Fruit fly (Drosophila melanogaster) whole organism, embryonic: ENCODE measurements around the gene Send2.

ENCODE experiments used
- Awh ChIP-seq: fragments of 200-800 bp; sonication (Bioruptor generic); IDR thresholded peaks from 2 replicates; pipeline ENCODE4, ENCODE4 v1.3.6; 2022; ENCODE audit warnings: missing biosample characterization, missing genetic modification characterization
- CG10366 ChIP-seq: fragments of 200-800 bp; sonication (Bioruptor generic); IDR thresholded peaks from 2 replicates; pipeline ENCODE4 v1.3.6; 2022; ENCODE audit warnings: missing biosample characterization, missing genetic modification characterization
- CG10654 ChIP-seq: fragments of 200-800 bp; sonication (Bioruptor generic); optimal IDR thresholded peaks from 2 replicates; lab custom pipeline; 2016; ENCODE audit warnings: missing biosample characterization, missing genetic modification characterization
- CG11504 ChIP-seq: fragments of 200-800 bp; sonication (Bioruptor generic); optimal IDR thresholded peaks from 3 replicates; lab custom pipeline; 2019; ENCODE audit warnings: missing biosample characterization, mild to moderate bottlenecking, missing genetic modification characterization, moderate library complexity
- CG13775 ChIP-seq: fragments of 200-800 bp; sonication (Bioruptor generic); optimal IDR thresholded peaks from 3 replicates; lab custom pipeline; 2017; ENCODE audit warnings: missing biosample characterization, mild to moderate bottlenecking, missing genetic modification characterization
- CG2116 ChIP-seq: fragments of 200-800 bp; sonication (Bioruptor generic); optimal IDR thresholded peaks from 3 replicates; lab custom pipeline; 2018; ENCODE audit warnings: missing biosample characterization, mild to moderate bottlenecking, missing genetic modification characterization
- CG4404 ChIP-seq: fragments of 200-800 bp; sonication (Bioruptor generic); IDR thresholded peaks from 2 replicates; pipeline ENCODE4 v1.3.6; 2022; ENCODE audit warnings: missing biosample characterization, missing genetic modification characterization
- CG6654 ChIP-seq: fragments of 200-800 bp; sonication (Bioruptor generic); optimal IDR thresholded peaks from 2 replicates; lab custom pipeline; 2017; ENCODE audit warnings: missing biosample characterization, mild to moderate bottlenecking, missing genetic modification characterization
- CG8281 ChIP-seq: fragments of 200-800 bp; sonication (Bioruptor generic); optimal IDR thresholded peaks from 2 replicates; lab custom pipeline; 2018; ENCODE audit warnings: missing biosample characterization, mild to moderate bottlenecking, missing genetic modification characterization, moderate library complexity
- CG8388 ChIP-seq: fragments of 200-800 bp; sonication (Bioruptor generic); optimal IDR thresholded peaks from 2 replicates; lab custom pipeline; 2019; ENCODE audit warnings: missing biosample characterization, mild to moderate bottlenecking, missing genetic modification characterization, moderate library complexity
- Dfd ChIP-seq, 2 experiments: fragments of >200 bp; optimal IDR thresholded peaks; 2 replicates each; lab custom pipeline; 2017; ENCODE audit warnings: missing biosample characterization in 2 of 2, missing genetic modification characterization in 2 of 2
- Drgx ChIP-seq: fragments of 200-800 bp; sonication (Bioruptor generic); IDR thresholded peaks from 2 replicates; pipeline ENCODE4 v1.3.6; 2022; ENCODE audit warnings: missing biosample characterization, missing genetic modification characterization
- Fer1 ChIP-seq: fragments of 200-800 bp; sonication (Bioruptor generic); optimal IDR thresholded peaks from 2 replicates; lab custom pipeline; 2017; ENCODE audit warnings: missing biosample characterization, mild to moderate bottlenecking, missing genetic modification characterization
- Fer2 ChIP-seq: fragments of 200-800 bp; sonication (Bioruptor generic); optimal IDR thresholded peaks from 2 replicates; lab custom pipeline; 2018; ENCODE audit warnings: missing biosample characterization, mild to moderate bottlenecking, missing genetic modification characterization, moderate library complexity
- HLH3B ChIP-seq: fragments of 200-800 bp; sonication (Bioruptor generic); IDR thresholded peaks from 2 replicates; pipeline ENCODE4 v1.3.6; 2022; ENCODE audit warnings: missing biosample characterization, missing genetic modification characterization
- HLHmδ ChIP-seq: fragments of 200-800 bp; sonication (Bioruptor generic); optimal IDR thresholded peaks from 2 replicates; lab custom pipeline; 2018; ENCODE audit warnings: missing biosample characterization, mild to moderate bottlenecking, missing genetic modification characterization, moderate library complexity
- Hr3 ChIP-seq: fragments of 200-800 bp; sonication (Bioruptor generic); optimal IDR thresholded peaks from 3 replicates; lab custom pipeline; 2016; ENCODE audit warnings: missing biosample characterization, missing genetic modification characterization
- MESR4 ChIP-seq: fragments of 200-800 bp; sonication (Bioruptor generic); optimal IDR thresholded peaks from 2 replicates; lab custom pipeline; 2018; ENCODE audit warnings: missing biosample characterization, mild to moderate bottlenecking, missing genetic modification characterization, moderate library complexity
- Med ChIP-seq: fragments of 200-800 bp; sonication (Bioruptor generic); peaks from one replicate; lab custom pipeline; 2016; ENCODE audit warnings: missing biosample characterization, missing genetic modification characterization, mild to moderate bottlenecking, inconsistent platforms, moderate library complexity
- NFAT ChIP-seq: fragments of 200-800 bp; sonication (Bioruptor generic); IDR thresholded peaks from 2 replicates; pipeline ENCODE4 v1.3.6; 2022; ENCODE audit warnings: missing biosample characterization, missing genetic modification characterization
- Nf-YB ChIP-seq: fragments of 200-800 bp; sonication (Bioruptor generic); optimal IDR thresholded peaks from 3 replicates; lab custom pipeline; 2019; ENCODE audit warnings: missing biosample characterization, mild to moderate bottlenecking, missing genetic modification characterization, moderate library complexity
- br ChIP-seq: fragments of >200 bp; optimal IDR thresholded peaks from 2 replicates; lab custom pipeline; 2017
- chinmo ChIP-seq: fragments of 200-800 bp; sonication (Bioruptor generic); IDR thresholded peaks from 4 replicates; pipeline ENCODE4 v1.3.6; 2022; ENCODE audit warnings: missing biosample characterization, missing genetic modification characterization; ENCODE audit not compliant: partially characterized antibody
- da ChIP-seq: fragments of 200-800 bp; sonication (Bioruptor generic); optimal IDR thresholded peaks from 2 replicates; lab custom pipeline; 2016; ENCODE audit warnings: missing biosample characterization, missing genetic modification characterization
- fd96Cb ChIP-seq: fragments of 200-800 bp; sonication (Bioruptor generic); optimal IDR thresholded peaks from 2 replicates; lab custom pipeline; 2018; ENCODE audit warnings: missing biosample characterization, mild to moderate bottlenecking, missing genetic modification characterization, moderate library complexity
- grn ChIP-seq: fragments of 200-800 bp; sonication (Bioruptor generic); optimal IDR thresholded peaks from 3 replicates; lab custom pipeline; 2017; ENCODE audit warnings: missing biosample characterization, missing genetic modification characterization
- onecut ChIP-seq: fragments of 200-800 bp; sonication (Bioruptor generic); IDR thresholded peaks from 2 replicates; pipeline ENCODE4 v1.3.6; 2022; ENCODE audit warnings: missing biosample characterization, missing genetic modification characterization
- row ChIP-seq: fragments of 200-800 bp; sonication (Bioruptor generic); IDR thresholded peaks from 3 replicates; pipeline ENCODE4 v1.3.6; 2022; ENCODE audit warnings: missing biosample characterization, missing genetic modification characterization
- scrt ChIP-seq: fragments of 200-800 bp; sonication (Bioruptor generic); optimal IDR thresholded peaks from 2 replicates; lab custom pipeline; 2018; ENCODE audit warnings: missing biosample characterization, mild to moderate bottlenecking, missing genetic modification characterization, moderate library complexity
- sd ChIP-seq: fragments of 200-800 bp; sonication (Bioruptor generic); optimal IDR thresholded peaks from 3 replicates; lab custom pipeline; 2018; ENCODE audit warnings: missing biosample characterization, mild to moderate bottlenecking, missing genetic modification characterization, moderate library complexity
- sr ChIP-seq: fragments of 200-800 bp; sonication (Bioruptor generic); IDR thresholded peaks from 3 replicates; pipeline ENCODE4 v1.3.6; 2022; ENCODE audit warnings: missing biosample characterization, missing genetic modification characterization
- trem ChIP-seq: fragments of 200-800 bp; optimal IDR thresholded peaks from 3 replicates; lab custom pipeline; 2019; ENCODE audit warnings: missing biosample characterization, mild to moderate bottlenecking, missing genetic modification characterization, moderate library complexity
- unc-4 ChIP-seq: fragments of 200-800 bp; sonication (Bioruptor generic); IDR thresholded peaks from 2 replicates; pipeline ENCODE4 v1.3.6; 2022; ENCODE audit warnings: missing biosample characterization, missing genetic modification characterization; ENCODE audit not compliant: partially characterized antibody
- wek ChIP-seq: fragments of 200-800 bp; sonication (Bioruptor generic); optimal IDR thresholded peaks from 3 replicates; lab custom pipeline; 2018; ENCODE audit warnings: missing biosample characterization, mild to moderate bottlenecking, missing genetic modification characterization, moderate library complexity
- zf30C ChIP-seq: fragments of 200-800 bp; sonication (Bioruptor generic); optimal IDR thresholded peaks from 3 replicates; lab custom pipeline; 2018; ENCODE audit warnings: missing biosample characterization, mild to moderate bottlenecking, missing genetic modification characterization

Gene Send2

dm6 chr2L:14319005-14319404 lies 27.5 kb downstream of the Send2 start:
- TF ChIP-seq Med (GFP tag; lab: Kevin White, UChicago), result peak; percentile 11
- TF ChIP-seq sr (GFP tag; lab: Robert Waterston, UW), result peak; percentile 97
- TF ChIP-seq HLHmδ (GFP tag; lab: Kevin White, UChicago), result no peak

DNA sequence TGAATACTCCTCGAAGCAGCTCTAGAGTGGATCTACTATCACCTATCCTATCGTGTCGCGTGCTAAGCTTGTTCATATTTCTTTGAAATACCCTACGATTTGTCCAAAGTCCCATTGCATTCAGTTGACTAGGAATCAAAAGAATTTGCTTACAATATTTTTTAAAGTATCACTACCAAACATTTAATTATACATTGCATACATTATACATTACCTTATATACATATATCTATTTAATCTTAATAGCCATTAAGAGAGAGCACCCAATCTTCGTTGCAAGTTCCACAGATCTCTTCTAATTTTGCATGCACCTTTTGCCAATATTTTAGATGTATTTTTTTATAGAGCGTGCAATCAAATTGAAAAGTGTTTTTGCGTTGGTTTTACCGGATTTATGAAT lies 27.9 kb downstream of the Send2 start:
- TF ChIP-seq da (GFP tag; lab: Kevin White, UChicago) (no peak), row (GFP tag; lab: Robert Waterston, UW) (0 out of 3 replicates have a peak, but pooled peaks have one; percentile 11), HLH3B (GFP tag; lab: Robert Waterston, UW) (peak; percentile 32; the same call in 1 of the 2 replicates), CG11504 (tag; lab: Kevin White, UChicago) (peak; percentile 12), Drgx (GFP tag; lab: Robert Waterston, UW) (peak; percentile 49), chinmo (0 out of 4 replicates have a peak, but pooled peaks have one; percentile 14), zf30C (GFP tag; lab: Kevin White, UChicago) (no peak), Hr3 (GFP tag; lab: Kevin White, UChicago) (no peak), trem (no peak)

DNA sequence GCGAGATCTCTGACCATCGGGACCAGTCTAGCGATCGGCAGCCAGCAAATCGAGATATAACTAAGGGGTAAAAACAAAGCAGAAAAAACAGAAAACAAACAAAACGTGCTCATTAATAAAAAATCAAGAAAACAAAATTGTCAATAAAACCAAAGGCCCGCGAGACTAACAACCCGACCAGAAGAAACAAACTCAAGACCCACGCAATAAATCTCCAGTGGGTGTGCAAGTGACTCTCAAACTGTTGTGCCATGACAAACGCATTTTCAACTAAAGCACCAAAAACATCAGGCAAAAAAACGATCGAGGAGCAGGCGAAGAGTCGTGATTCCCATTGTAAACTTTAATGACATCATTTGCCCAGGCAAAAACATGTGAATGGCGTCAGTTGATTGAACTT lies 28.5 kb downstream of the Send2 start:
- TF ChIP-seq scrt (no peak), sd (no peak), sr (GFP tag; lab: Robert Waterston, UW) (peak; percentile 93), unc-4 (GFP tag; lab: Robert Waterston, UW) (no peak), trem (no peak), fd96Cb (no peak), chinmo (0 out of 4 replicates have a peak, but pooled peaks have one; percentile 56), CG10366 (no peak), NFAT (GFP tag; lab: Robert Waterston, UW) (no peak), CG2116 (GFP tag; lab: Kevin White, UChicago) (no peak), CG6654 (GFP tag; lab: Kevin White, UChicago) (peak; percentile 90), Fer2 (tag; lab: Kevin White, UChicago) (no peak), Hr3 (GFP tag; lab: Kevin White, UChicago) (no peak)

DNA sequence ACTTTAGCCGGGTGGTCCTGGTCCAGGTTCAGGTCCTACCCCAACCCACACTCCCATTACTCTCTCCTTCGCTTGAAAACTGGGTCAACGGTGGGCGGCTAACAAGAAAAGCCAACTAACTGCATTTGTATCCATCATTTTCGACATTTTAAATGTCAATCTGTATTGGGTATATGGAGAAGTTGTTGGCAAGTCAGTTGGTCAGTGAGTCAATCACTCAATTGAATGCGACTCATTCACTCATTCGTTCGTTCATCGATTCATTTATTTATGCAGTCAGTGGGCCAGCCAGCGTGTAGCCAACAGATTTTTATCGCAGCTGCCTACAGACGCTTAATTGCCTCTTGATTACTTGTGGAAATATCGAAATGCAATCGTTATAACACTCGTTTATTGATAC lies 29.8 kb downstream of the Send2 start:
- TF ChIP-seq CG4404 (GFP tag; lab: Robert Waterston, UW) (no peak), onecut (GFP tag; lab: Robert Waterston, UW) (no peak), MESR4 (GFP tag; lab: Kevin White, UChicago) (no peak), CG10654 (no peak), CG8388 (GFP tag; lab: Kevin White, UChicago) (no peak), Awh (GFP tag; lab: Robert Waterston, UW) (peak; percentile 41; the same call in 1 of the 2 replicates), CG8281 (tag; lab: Kevin White, UChicago) (peak; percentile 96)

DNA sequence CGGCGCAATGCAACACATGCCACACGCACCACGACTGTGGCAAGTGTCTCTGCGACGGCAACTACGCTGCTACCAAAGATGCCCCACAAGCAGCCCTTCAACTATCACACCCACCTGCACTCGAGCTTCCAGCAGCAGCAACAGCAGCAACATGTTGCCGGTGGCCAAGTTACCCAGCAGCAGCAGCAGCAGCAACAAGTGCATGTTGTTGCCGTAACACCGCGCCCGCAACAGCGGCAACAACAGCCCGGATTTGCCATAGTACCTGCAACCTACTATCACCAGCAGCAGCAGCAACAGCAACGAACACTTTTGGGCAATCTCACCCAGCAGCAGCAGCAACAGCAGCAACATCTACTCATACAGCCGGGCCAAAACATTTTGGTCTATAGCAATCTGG lies 37.8 kb downstream of the Send2 start:
- TF ChIP-seq CG13775 (GFP tag; lab: Kevin White, UChicago) (no peak), Nf-YB (no peak), CG11504 (tag; lab: Kevin White, UChicago) (peak; percentile 72), Fer1 (no peak), br (lab: Kevin White, UChicago) (no peak), wek (no peak), grn (GFP tag; lab: Kevin White, UChicago) (no peak), Dfd (GFP tag; optimal IDR thresholded peaks at IDR 0.05; lab: Kevin White, UChicago) (peak in 1 of 2 experiments; percentile 36)
- TF ChIP-seq, all 482 proteins: peak for 2
